Worm (Caenorhabditis elegans) whole organism, L4 larva: ENCODE data around the gene F13A7.7.
"Not testable (repeated sequence)": the region's sequence is repeated elsewhere in the genome, so short reads cannot be mapped to it uniquely, and the experiment has no call there.

Experiments used
- F26F4.8 ChIP-seq: fragments of 200-800 bp; sonication (Bioruptor generic); conservative IDR thresholded peaks from 2 replicates; pipeline ENCODE4 v1.3.6; 2022; ENCODE audit warnings: missing genetic modification characterization, missing compliant biosample characterization
- Y105C5A.15 ChIP-seq: fragments of 200-800 bp; sonication (Bioruptor generic); IDR thresholded peaks from 2 replicates; pipeline ENCODE4 v1.3.6; 2022; ENCODE audit warnings: missing genetic modification characterization, missing compliant biosample characterization
- ZK337.2 ChIP-seq: fragments of 200-800 bp; sonication (Bioruptor generic); IDR thresholded peaks from 2 replicates; pipeline ENCODE4 v1.3.6; 2022; ENCODE audit warnings: missing genetic modification reagents, missing genetic modification characterization, missing compliant biosample characterization
- aha-1 ChIP-seq: fragments of 150-350 bp; peaks from one replicate; lab custom pipeline; 2014; ENCODE audit warnings: missing biosample characterization, missing genetic modification characterization
- arid-1 ChIP-seq: fragments of 200-800 bp; sonication (Bioruptor generic); conservative IDR thresholded peaks from 2 replicates; pipeline ENCODE4 v1.3.6; 2022; ENCODE audit warnings: missing genetic modification reagents, missing genetic modification characterization, missing compliant biosample characterization
- daf-16 ChIP-seq, 3 experiments: sonication (generic microtip); optimal IDR thresholded peaks; 2 replicates each; lab custom pipeline; 2016 to 2017; ENCODE audit warnings: missing genetic modification characterization in 3 of 3, missing genetic modification reagents in 3 of 3, mild to moderate bottlenecking in 2 of 3, missing compliant biosample characterization in 2 of 3, missing biosample characterization in 1 of 3, moderate library complexity in 1 of 3
- dmd-6 ChIP-seq: fragments of 200-800 bp; sonication (Bioruptor generic); IDR thresholded peaks from 2 replicates; pipeline ENCODE4 v1.3.6; 2022; ENCODE audit warnings: missing genetic modification reagents, missing genetic modification characterization, missing compliant biosample characterization
- dve-1 ChIP-seq: sonication (generic microtip); optimal IDR thresholded peaks from 2 replicates; lab custom pipeline; 2017; ENCODE audit warnings: antibody characterized with exemption, mild to moderate bottlenecking, missing genetic modification characterization, missing compliant biosample characterization; ENCODE audit not compliant: insufficient read depth
- fos-1 ChIP-seq: fragments of 150-350 bp; optimal IDR thresholded peaks from 2 replicates; lab custom pipeline; 2014; ENCODE audit warnings: missing biosample characterization, missing genetic modification characterization
- hlh-11 ChIP-seq: fragments of 200-800 bp; sonication (Bioruptor generic); optimal IDR thresholded peaks from 2 replicates; lab custom pipeline; 2018; ENCODE audit warnings: mild to moderate bottlenecking, missing genetic modification characterization, missing compliant biosample characterization
- hlh-30 ChIP-seq: sonication (generic microtip); optimal IDR thresholded peaks from 2 replicates; lab custom pipeline; 2017; ENCODE audit warnings: antibody characterized with exemption, mild to moderate bottlenecking, missing genetic modification characterization, missing compliant biosample characterization; ENCODE audit not compliant: insufficient read depth
- jun-1 ChIP-seq: fragments of 150-350 bp; optimal IDR thresholded peaks from 2 replicates; lab custom pipeline; 2014; ENCODE audit warnings: missing biosample characterization, missing genetic modification reagents, missing genetic modification characterization
- lim-7 ChIP-seq: fragments of 200-800 bp; sonication (Bioruptor generic); IDR thresholded peaks from 2 replicates; pipeline ENCODE4 v1.3.6; 2022; ENCODE audit warnings: missing genetic modification characterization, missing compliant biosample characterization
- lin-38 ChIP-seq: fragments of 200-800 bp; sonication (Bioruptor generic); IDR thresholded peaks from 2 replicates; pipeline ENCODE4 v1.3.6; 2022; ENCODE audit warnings: missing genetic modification reagents, missing genetic modification characterization, missing compliant biosample characterization
- mxl-2 ChIP-seq: fragments of 200-800 bp; sonication (Bioruptor generic); conservative IDR thresholded peaks from 2 replicates; pipeline ENCODE4 v1.3.6; 2022; ENCODE audit warnings: missing genetic modification reagents, missing genetic modification characterization, missing compliant biosample characterization
- nhr-10 ChIP-seq: fragments of 150-350 bp; optimal IDR thresholded peaks from 2 replicates; lab custom pipeline; 2014; ENCODE audit warnings: missing biosample characterization, missing genetic modification characterization
- nhr-102 ChIP-seq: sonication (generic microtip); optimal IDR thresholded peaks from 2 replicates; lab custom pipeline; 2016; ENCODE audit warnings: mild to moderate bottlenecking, missing genetic modification characterization, moderate library complexity, missing compliant biosample characterization
- nhr-48 ChIP-seq: sonication (generic microtip); optimal IDR thresholded peaks from 2 replicates; lab custom pipeline; 2016; ENCODE audit warnings: mild to moderate bottlenecking, missing genetic modification characterization, missing compliant biosample characterization
- nhr-76 ChIP-seq: fragments of 150-350 bp; optimal IDR thresholded peaks from 2 replicates; lab custom pipeline; 2014; ENCODE audit warnings: missing biosample characterization, missing genetic modification characterization
- pha-4 ChIP-seq, 2 experiments: fragments of 150-350 bp in 1 of 2; fragments of 200-800 bp in 1 of 2; sonication (Bioruptor generic) in 1 of 2; IDR thresholded peaks in 1 of 2; optimal IDR thresholded peaks in 1 of 2; 2 replicates each; pipeline versions ENCODE4 v1.3.6 to Lab custom; 2014 to 2022; ENCODE audit warnings: missing genetic modification characterization in 2 of 2, missing genetic modification reagents in 2 of 2, missing biosample characterization in 1 of 2, missing compliant biosample characterization in 1 of 2
- php-3 ChIP-seq: fragments of 200-800 bp; sonication (Bioruptor generic); IDR thresholded peaks from 2 replicates; pipeline ENCODE4 v1.3.6; 2022; ENCODE audit warnings: missing genetic modification reagents, missing genetic modification characterization, missing compliant biosample characterization
- snpc-1.2 ChIP-seq: fragments of 200-800 bp; sonication (Bioruptor generic); IDR thresholded peaks from 2 replicates; pipeline ENCODE4 v1.3.6; 2022; ENCODE audit warnings: missing genetic modification reagents, missing genetic modification characterization, missing compliant biosample characterization
- snpc-4 ChIP-seq: fragments of 150-350 bp; optimal IDR thresholded peaks from 2 replicates; lab custom pipeline; 2014; ENCODE audit warnings: missing biosample characterization, missing genetic modification characterization
- tra-1 ChIP-seq: fragments of 200-800 bp; sonication (Bioruptor generic); IDR thresholded peaks from 2 replicates; pipeline ENCODE4 v1.3.6; 2022; ENCODE audit warnings: missing genetic modification reagents, missing genetic modification characterization, missing compliant biosample characterization
- unc-130 ChIP-seq: sonication (generic microtip); optimal IDR thresholded peaks from 2 replicates; lab custom pipeline; 2016; ENCODE audit warnings: missing genetic modification reagents, missing genetic modification characterization, missing compliant biosample characterization
- vab-7 ChIP-seq: fragments of 200-800 bp; sonication (Bioruptor generic); IDR thresholded peaks from 2 replicates; pipeline ENCODE4 v1.3.6; 2022; ENCODE audit warnings: missing genetic modification reagents, missing genetic modification characterization, missing compliant biosample characterization
- zip-11 ChIP-seq: fragments of 200-800 bp; sonication (Bioruptor generic); IDR thresholded peaks from 2 replicates; pipeline ENCODE4 v1.3.6; 2022; ENCODE audit warnings: missing genetic modification characterization, missing compliant biosample characterization
- ztf-11 ChIP-seq: fragments of 150-350 bp; optimal IDR thresholded peaks from 2 replicates; lab custom pipeline; 2014; ENCODE audit warnings: missing biosample characterization, missing genetic modification characterization

Gene F13A7.7

DNA sequence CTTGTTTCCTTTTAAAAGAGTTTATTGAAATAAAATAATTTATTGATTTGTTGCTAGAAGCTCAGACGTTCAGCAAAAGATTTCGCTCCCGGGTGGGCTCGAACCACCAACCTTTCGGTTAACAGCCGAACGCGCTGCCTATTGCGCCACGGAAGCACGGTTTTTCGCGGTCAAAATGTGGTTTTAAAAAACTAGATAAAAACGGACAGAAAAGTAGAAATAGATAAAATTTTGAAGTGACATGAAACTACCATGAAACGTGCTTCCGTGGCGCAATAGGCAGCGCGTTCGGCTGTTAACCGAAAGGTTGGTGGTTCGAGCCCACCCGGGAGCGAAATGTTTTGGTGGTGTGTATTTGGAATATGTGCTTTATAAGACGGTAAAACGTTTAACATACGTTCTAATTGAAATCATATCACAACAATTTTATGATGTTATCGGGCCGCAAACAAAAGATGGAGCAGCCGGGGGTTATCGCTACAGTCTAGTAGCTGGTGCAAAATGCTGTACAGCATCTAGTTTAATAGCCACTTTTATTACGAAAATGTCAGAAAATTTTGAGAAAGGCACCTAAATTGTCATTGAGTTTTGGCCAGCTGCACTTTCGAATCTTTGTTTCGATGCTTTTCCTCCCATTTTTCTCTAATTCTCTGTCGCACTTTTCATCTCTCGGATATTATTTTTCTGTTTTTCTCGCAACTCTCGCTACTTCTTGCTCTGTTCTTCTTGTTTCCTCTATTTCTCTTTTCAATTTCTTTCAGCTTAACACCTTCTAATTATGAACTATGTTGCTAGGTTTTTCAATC lies 45.1 kb downstream of the F13A7.7 start, which contains the start of gene slc-9B.2:
Gene slc-9B.2, plus strand, starts transcription at position 756 of the 806 bp plus-strand sequence.
- TF ChIP-seq hlh-11 (tag; lab: Kevin White, UChicago): peak; percentile 39
- peak; percentile 76 for TF ChIP-seq snpc-1.2 (GFP tag; lab: Robert Waterston, UW)
- TF ChIP-seq Y105C5A.15 (GFP tag; lab: Robert Waterston, UW): 0 out of 2 replicates have a peak, but pooled peaks have one; percentile 60
- TF ChIP-seq vab-7 (GFP tag; lab: Robert Waterston, UW): peak; percentile 54; the same call in 1 of the 2 replicates
- peak; percentile 44 for TF ChIP-seq nhr-102
- peak; percentile 38 for TF ChIP-seq dve-1 (tag; lab: Kevin White, UChicago)
- peak; percentile 68; the same call in 1 of the 2 replicates for TF ChIP-seq pha-4 (GFP tag; IDR thresholded peaks at IDR 0.05; lab: Robert Waterston, UW)
- TF ChIP-seq pha-4 (tag; optimal IDR thresholded peaks at IDR 0.05; lab: Kevin White, UChicago); daf-16 (GFP tag; optimal IDR thresholded peaks at IDR 0.05; lab: Kevin White, UChicago): not testable (repeated sequence)
- peak; percentile 8 for TF ChIP-seq hlh-30 (tag; lab: Kevin White, UChicago)
- peak; percentile 15 for TF ChIP-seq aha-1 (tag; lab: Kevin White, UChicago)
- 0 out of 2 replicates have a peak, but pooled peaks have one; percentile 39 for TF ChIP-seq ZK337.2 (GFP tag; lab: Robert Waterston, UW)
- peak; percentile 72 for TF ChIP-seq nhr-48 (tag; lab: Kevin White, UChicago)
- 0 out of 2 replicates have a peak, but pooled peaks have one; percentile 26 for TF ChIP-seq zip-11
- TF ChIP-seq unc-130 (GFP tag; lab: Kevin White, UChicago): peak; percentile 1
- peak; percentile 73 for TF ChIP-seq daf-16 (tag; optimal IDR thresholded peaks at IDR 0.05; lab: Kevin White, UChicago)
- TF ChIP-seq F26F4.8 (GFP tag; lab: Robert Waterston, UW): 0 out of 2 replicates have a peak, but pooled peaks have one; percentile 37
- TF ChIP-seq php-3 (GFP tag; lab: Robert Waterston, UW): peak; percentile 86
- peak; percentile 65 for TF ChIP-seq lim-7 (GFP tag; lab: Robert Waterston, UW)
- TF ChIP-seq lin-38 (GFP tag; lab: Robert Waterston, UW): peak; percentile 58
- peak; percentile 66 for TF ChIP-seq dmd-6 (GFP tag; lab: Robert Waterston, UW)
- TF ChIP-seq tra-1 (GFP tag; lab: Robert Waterston, UW): 0 out of 2 replicates have a peak, but pooled peaks have one; percentile 55
- TF ChIP-seq arid-1 (GFP tag; lab: Robert Waterston, UW): 0 out of 2 replicates have a peak, but pooled peaks have one; percentile 57

DNA sequence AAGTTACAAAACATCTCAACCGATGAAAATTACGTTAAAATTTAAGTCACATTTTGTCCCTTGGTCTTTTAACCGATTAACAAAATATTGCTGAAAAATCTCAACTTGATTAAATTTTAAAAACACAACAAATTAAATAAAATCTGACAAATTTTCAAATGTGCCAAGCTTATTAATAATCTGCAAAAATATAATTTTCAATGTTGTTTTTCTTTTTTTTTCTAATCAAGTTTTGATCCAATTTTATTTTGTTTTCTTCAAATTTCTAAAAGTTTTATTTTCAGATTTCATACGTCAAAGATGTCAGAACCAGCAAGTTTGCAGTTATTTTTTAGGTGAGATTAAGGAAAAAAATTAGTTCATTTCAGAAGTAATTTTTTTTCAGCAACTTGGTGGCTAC lies 47.3 kb downstream of the F13A7.7 start, which contains the start of gene srw-87:
Gene srw-87, plus strand, starts transcription at position 301 of the 400 bp plus-strand sequence.
- TF ChIP-seq snpc-4 (tag; lab: Kevin White, UChicago): no peak

DNA sequence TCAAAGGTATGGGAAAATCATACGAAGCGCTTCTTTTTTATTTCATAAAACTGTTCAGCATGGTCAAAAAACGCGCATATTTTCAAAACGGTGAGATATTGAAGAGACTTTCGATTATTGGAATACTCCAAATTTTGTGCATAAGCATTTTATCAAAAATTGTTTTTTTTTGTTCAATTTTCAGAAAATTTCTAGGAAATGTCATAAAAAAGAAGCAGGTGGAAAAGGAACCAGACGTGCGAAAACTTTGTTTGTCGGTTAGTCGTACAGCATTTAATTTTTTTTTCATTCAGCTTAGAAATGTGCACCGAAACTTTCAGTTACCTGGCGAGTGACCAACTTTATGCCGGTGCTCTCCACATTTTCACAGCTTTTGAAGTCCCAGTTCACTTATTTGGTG lies 50.2 kb downstream of the F13A7.7 start, which contains the start of gene srh-167:
Gene srh-167, plus strand, starts transcription at position 301 of the 400 bp plus-strand sequence.
- TF ChIP-seq ztf-11 (tag; lab: Kevin White, UChicago) (no peak), mxl-2 (GFP tag; lab: Robert Waterston, UW) (no peak), fos-1 (tag; lab: Kevin White, UChicago) (no peak), nhr-76 (tag; lab: Kevin White, UChicago) (no peak), nhr-10 (tag; lab: Kevin White, UChicago) (no peak), jun-1 (tag; lab: Kevin White, UChicago) (no peak)
